Worm (Caenorhabditis elegans) whole organism, L3 larva: ENCODE data around the gene rpl-34.
A peak's percentile ranks its signal among the peaks of the same experiment; 100 is the strongest.

Experiments
- R02D3.7 ChIP-seq: fragments of 150-350 bp; optimal IDR thresholded peaks from 2 replicates; lab custom pipeline; 2014; ENCODE audit warnings: missing biosample characterization, missing genetic modification characterization
- ZK546.5 ChIP-seq: sonication (generic microtip); optimal IDR thresholded peaks from 2 replicates; lab custom pipeline; 2017; ENCODE audit warnings: missing biosample characterization, missing genetic modification characterization
- aly-2 ChIP-seq: fragments of 150-350 bp; optimal IDR thresholded peaks from 2 replicates; lab custom pipeline; 2014; ENCODE audit warnings: missing biosample characterization, missing genetic modification characterization
- ceh-28 ChIP-seq: fragments of 150-350 bp; optimal IDR thresholded peaks from 2 replicates; lab custom pipeline; 2014; ENCODE audit warnings: missing biosample characterization, missing genetic modification reagents, missing genetic modification characterization
- daf-12 ChIP-seq: fragments of 150-350 bp; optimal IDR thresholded peaks from 2 replicates; lab custom pipeline; 2014; ENCODE audit warnings: missing biosample characterization, missing genetic modification reagents, missing genetic modification characterization
- egl-5 ChIP-seq: fragments of 150-350 bp; optimal IDR thresholded peaks from 2 replicates; lab custom pipeline; 2017; ENCODE audit warnings: missing biosample characterization, missing genetic modification reagents, missing genetic modification characterization, inconsistent platforms
- elt-1 ChIP-seq: fragments of 150-350 bp; optimal IDR thresholded peaks from 2 replicates; lab custom pipeline; 2014; ENCODE audit warnings: missing biosample characterization, missing genetic modification characterization
- elt-2 ChIP-seq: sonication (generic microtip); optimal IDR thresholded peaks from 2 replicates; lab custom pipeline; 2016; ENCODE audit warnings: missing genetic modification reagents, mild to moderate bottlenecking, missing genetic modification characterization, missing compliant biosample characterization
- eor-1 ChIP-seq, 2 experiments: fragments of 150-350 bp; optimal IDR thresholded peaks; 2 replicates each; lab custom pipeline; 2014 to 2018; ENCODE audit warnings: missing biosample characterization in 2 of 2, missing genetic modification characterization in 2 of 2
- fkh-10 ChIP-seq: sonication (generic microtip); optimal IDR thresholded peaks from 2 replicates; lab custom pipeline; 2017; ENCODE audit warnings: missing biosample characterization, missing genetic modification reagents, missing genetic modification characterization
- fkh-2 ChIP-seq: fragments of 150-350 bp; optimal IDR thresholded peaks from 2 replicates; lab custom pipeline; 2014; ENCODE audit warnings: missing biosample characterization, missing genetic modification reagents, missing genetic modification characterization
- hmg-11 ChIP-seq: sonication (generic microtip); optimal IDR thresholded peaks from 2 replicates; lab custom pipeline; 2016; ENCODE audit warnings: missing genetic modification characterization, missing compliant biosample characterization
- jun-1 ChIP-seq: fragments of 150-350 bp; optimal IDR thresholded peaks from 2 replicates; lab custom pipeline; 2014; ENCODE audit warnings: missing biosample characterization, missing genetic modification reagents, missing genetic modification characterization
- lin-15B ChIP-seq: fragments of 150-350 bp; optimal IDR thresholded peaks from 2 replicates; lab custom pipeline; 2014; ENCODE audit warnings: missing biosample characterization, missing genetic modification characterization
- lin-39 ChIP-seq: fragments of 150-350 bp; optimal IDR thresholded peaks from 2 replicates; lab custom pipeline; 2018; ENCODE audit warnings: missing biosample characterization, missing genetic modification reagents, missing genetic modification characterization
- lsy-12 ChIP-seq: sonication (generic microtip); optimal IDR thresholded peaks from 2 replicates; lab custom pipeline; 2016; ENCODE audit warnings: mild to moderate bottlenecking, missing genetic modification characterization, missing compliant biosample characterization
- nhr-11 ChIP-seq: fragments of 150-350 bp; optimal IDR thresholded peaks from 2 replicates; lab custom pipeline; 2014; ENCODE audit warnings: missing biosample characterization, missing genetic modification characterization
- nhr-12 ChIP-seq: fragments of 150-350 bp; optimal IDR thresholded peaks from 2 replicates; lab custom pipeline; 2014; ENCODE audit warnings: missing biosample characterization, missing genetic modification characterization
- nhr-23 ChIP-seq: fragments of 150-350 bp; optimal IDR thresholded peaks from 2 replicates; lab custom pipeline; 2014; ENCODE audit warnings: missing biosample characterization, missing genetic modification reagents, missing genetic modification characterization
- nhr-237 ChIP-seq: fragments of 150-350 bp; optimal IDR thresholded peaks from 2 replicates; lab custom pipeline; 2014; ENCODE audit warnings: missing biosample characterization, missing genetic modification characterization
- nhr-25 ChIP-seq: sonication (generic microtip); optimal IDR thresholded peaks from 2 replicates; lab custom pipeline; 2017; ENCODE audit warnings: missing biosample characterization, missing genetic modification characterization
- nhr-43 ChIP-seq: sonication (generic microtip); optimal IDR thresholded peaks from 2 replicates; lab custom pipeline; 2016; ENCODE audit warnings: mild to moderate bottlenecking, missing genetic modification characterization, missing compliant biosample characterization; ENCODE audit not compliant: poor library complexity, severe bottlenecking
- nhr-67 ChIP-seq: fragments of 150-350 bp; optimal IDR thresholded peaks from 2 replicates; lab custom pipeline; 2014; ENCODE audit warnings: missing biosample characterization, missing genetic modification characterization
- nhr-76 ChIP-seq: fragments of 150-350 bp; sonication (generic microtip); optimal IDR thresholded peaks from 5 replicates; lab custom pipeline; 2014; ENCODE audit warnings: missing biosample characterization, missing genetic modification characterization
- nhr-77 ChIP-seq: fragments of 150-350 bp; optimal IDR thresholded peaks from 2 replicates; lab custom pipeline; 2014; ENCODE audit warnings: missing biosample characterization, missing genetic modification characterization
- pha-4 ChIP-seq: fragments of 150-350 bp; optimal IDR thresholded peaks from 2 replicates; lab custom pipeline; 2014; ENCODE audit warnings: missing biosample characterization, missing genetic modification reagents, missing genetic modification characterization
- pqm-1 ChIP-seq: fragments of 150-350 bp; optimal IDR thresholded peaks from 2 replicates; lab custom pipeline; 2017; ENCODE audit warnings: missing biosample characterization, missing genetic modification characterization, inconsistent platforms
- sea-2 ChIP-seq: fragments of 150-350 bp; sonication (generic microtip); optimal IDR thresholded peaks from 4 replicates; lab custom pipeline; 2014; ENCODE audit warnings: missing biosample characterization, missing genetic modification reagents, missing genetic modification characterization
- skn-1 ChIP-seq: fragments of 150-350 bp; optimal IDR thresholded peaks from 2 replicates; lab custom pipeline; 2014; ENCODE audit warnings: missing biosample characterization, missing genetic modification characterization
- snpc-4 ChIP-seq: fragments of 150-350 bp; optimal IDR thresholded peaks from 2 replicates; lab custom pipeline; 2014; ENCODE audit warnings: missing biosample characterization, missing genetic modification characterization
- unc-62 ChIP-seq: fragments of 150-350 bp; sonication (generic microtip); optimal IDR thresholded peaks from 4 replicates; lab custom pipeline; 2014; ENCODE audit warnings: missing biosample characterization, missing genetic modification reagents, missing genetic modification characterization
- zag-1 ChIP-seq: fragments of 150-350 bp; optimal IDR thresholded peaks from 2 replicates; lab custom pipeline; 2014; ENCODE audit warnings: missing biosample characterization, missing genetic modification characterization
- ztf-11 ChIP-seq: fragments of 150-350 bp; optimal IDR thresholded peaks from 2 replicates; lab custom pipeline; 2014; ENCODE audit warnings: missing biosample characterization, missing genetic modification characterization
- ztf-4 ChIP-seq: fragments of 150-350 bp; optimal IDR thresholded peaks from 2 replicates; lab custom pipeline; 2014; ENCODE audit warnings: missing biosample characterization, missing genetic modification characterization

rpl-34 gene

ce11 chrIV:12279340-12279739, 10.5 kb downstream of the rpl-34 start, which contains the start of gene ltah-1.1:
Gene ltah-1.1 (plus strand): TSS chrIV:12279622.
- TF ChIP-seq lsy-12 (tag; lab: Kevin White, UChicago) (no peak), nhr-77 (tag; lab: Kevin White, UChicago) (no peak), elt-2 (tag; lab: Kevin White, UChicago) (peak; percentile 54)

DNA sequence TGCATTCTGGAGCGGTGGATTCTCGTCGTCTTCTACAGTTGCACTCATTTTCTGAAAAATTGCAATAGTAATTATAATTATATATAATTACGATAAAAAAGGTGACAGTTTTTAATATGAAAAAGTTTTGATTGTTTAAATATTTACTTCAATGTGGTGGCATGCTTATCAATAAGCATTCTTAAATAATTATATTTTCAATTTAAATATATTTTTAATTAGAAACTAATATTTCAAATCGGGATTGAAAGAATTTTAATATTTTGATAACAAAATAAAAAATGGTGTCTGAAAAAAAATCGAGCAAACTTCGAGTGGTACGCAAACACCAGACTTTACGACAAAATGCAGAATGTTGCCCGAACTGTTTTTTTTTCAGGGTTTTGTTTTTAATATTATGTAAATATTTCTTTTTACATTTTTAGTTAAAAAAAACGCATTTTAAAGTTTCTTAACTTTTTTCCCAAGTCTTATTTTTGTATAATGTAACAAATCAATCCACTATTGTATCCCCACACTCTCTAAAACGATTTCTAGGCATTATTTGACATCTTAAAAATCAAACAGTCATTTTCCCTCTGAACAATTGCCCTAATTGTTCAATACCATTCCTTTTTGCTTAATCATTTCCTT, 13.5 kb downstream of the rpl-34 start, which contains the start of the genes C42C1.12 and C42C1.19:
Gene C42C1.12 (minus strand): TSS at position 51 of the 633 bp plus-strand sequence.
Gene C42C1.19 (plus strand): TSS at position 583 of the 633 bp plus-strand sequence.
- TF ChIP-seq lin-15B (tag; lab: Kevin White, UChicago) = peak; percentile 33
- TF ChIP-seq ztf-11 (tag; lab: Kevin White, UChicago) = no peak
- TF ChIP-seq nhr-237 (tag; lab: Kevin White, UChicago) = no peak
- peak; percentile 57 for TF ChIP-seq hmg-11 (tag; lab: Kevin White, UChicago)
- no peak for TF ChIP-seq jun-1
- no peak for TF ChIP-seq pqm-1 (tag; lab: Kevin White, UChicago)
- peak; percentile 49 for TF ChIP-seq pha-4 (tag; lab: Kevin White, UChicago)
- peak; percentile 14 for TF ChIP-seq elt-2 (tag; lab: Kevin White, UChicago)
- no peak for TF ChIP-seq fkh-10 (GFP tag; lab: Kevin White, UChicago)
- no peak for TF ChIP-seq ceh-28 (tag; lab: Kevin White, UChicago)
- TF ChIP-seq ztf-4 (tag; lab: Kevin White, UChicago) = no peak
- TF ChIP-seq fkh-2 (tag; lab: Kevin White, UChicago) = no peak
- TF ChIP-seq, all 47 proteins: peak for 4

ce11 chrIV:12282873-12283272, 14.1 kb downstream of the rpl-34 start, which contains the start of gene hpo-12:
Gene hpo-12 (plus strand): TSS chrIV:12283173.
- no peak for TF ChIP-seq jun-1
- TF ChIP-seq elt-1 (tag; lab: Kevin White, UChicago) = no peak
- TF ChIP-seq nhr-12 (tag; lab: Kevin White, UChicago) = no peak
- no peak for TF ChIP-seq lin-39
- TF ChIP-seq nhr-11 (tag; lab: Kevin White, UChicago) = no peak
- no peak for TF ChIP-seq ceh-28 (tag; lab: Kevin White, UChicago)
- TF ChIP-seq nhr-76 (tag; lab: Kevin White, UChicago) = no peak
- no peak for TF ChIP-seq nhr-67 (tag; lab: Kevin White, UChicago)

DNA sequence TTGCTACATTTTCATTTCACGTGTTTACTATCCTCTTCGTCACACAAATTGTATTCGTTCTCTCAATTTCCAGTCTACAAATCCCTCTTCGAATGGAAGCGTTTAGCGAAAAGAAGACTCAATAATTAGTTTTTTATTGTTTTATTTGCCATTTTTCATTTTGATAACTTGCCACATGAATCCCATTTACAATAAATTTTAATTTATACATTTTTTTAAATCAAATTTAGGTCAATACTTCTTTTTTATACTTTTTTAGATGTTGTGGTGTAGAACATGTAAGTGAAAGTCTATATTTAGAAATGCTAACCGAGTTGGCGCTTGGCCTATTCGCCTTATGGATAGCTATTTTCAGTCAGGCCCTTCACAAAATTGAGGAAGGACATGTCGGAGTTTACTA, 18.8 kb downstream of the rpl-34 start, which contains the start of gene erl-1:
Gene erl-1 (plus strand): TSS at position 301 of the 400 bp plus-strand sequence.
- no peak for TF ChIP-seq fkh-2 (tag; lab: Kevin White, UChicago)
- TF ChIP-seq unc-62 (GFP tag; lab: Kevin White, UChicago) = no peak
- TF ChIP-seq lin-39 = no peak
- no peak for TF ChIP-seq sea-2 (GFP tag; lab: Kevin White, UChicago)
- TF ChIP-seq egl-5 = no peak
- TF ChIP-seq nhr-11 (tag; lab: Kevin White, UChicago) = no peak
- TF ChIP-seq lsy-12 (tag; lab: Kevin White, UChicago) = no peak
- TF ChIP-seq nhr-76 (tag; lab: Kevin White, UChicago) = no peak
- TF ChIP-seq elt-1 (tag; lab: Kevin White, UChicago) = no peak
- no peak for TF ChIP-seq R02D3.7
- TF ChIP-seq hmg-11 (tag; lab: Kevin White, UChicago) = no peak

DNA sequence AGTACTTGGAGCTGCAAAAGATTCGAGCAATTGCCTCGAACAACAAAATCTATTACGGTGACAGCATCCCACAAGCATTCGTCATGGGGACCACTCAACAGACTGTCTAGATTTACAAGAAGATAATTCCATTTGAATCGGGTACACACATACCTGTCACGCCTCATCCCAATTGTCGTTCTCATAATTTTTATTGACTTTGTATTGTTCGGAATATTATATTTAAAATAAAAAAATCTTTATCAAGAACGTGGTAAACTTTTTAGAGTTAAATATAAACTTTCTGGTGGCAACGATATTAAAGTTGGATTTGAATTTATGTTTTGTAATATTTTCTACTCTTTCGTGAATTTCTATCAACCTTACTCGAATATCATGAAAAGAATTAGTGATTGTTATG, 20.4 kb downstream of the rpl-34 start, which contains the start of gene C42C1.9:
Gene C42C1.9 (plus strand): TSS at position 301 of the 400 bp plus-strand sequence.
- TF ChIP-seq zag-1 (tag; lab: Kevin White, UChicago) (no peak), aly-2 (tag; lab: Kevin White, UChicago) (no peak), ZK546.5 (tag; lab: Kevin White, UChicago) (no peak), nhr-25 (tag; lab: Kevin White, UChicago) (no peak), lsy-12 (tag; lab: Kevin White, UChicago) (no peak), daf-12 (tag; lab: Kevin White, UChicago) (no peak), sea-2 (GFP tag; lab: Kevin White, UChicago) (no peak), nhr-76 (tag; lab: Kevin White, UChicago) (no peak), ztf-4 (tag; lab: Kevin White, UChicago) (no peak), eor-1 (tag; optimal IDR thresholded peaks at IDR 0.05; lab: Kevin White, UChicago) (no peak), elt-2 (tag; lab: Kevin White, UChicago) (no peak), elt-1 (tag; lab: Kevin White, UChicago) (no peak), nhr-23 (no peak), nhr-43 (tag; lab: Kevin White, UChicago) (no peak), snpc-4 (tag; lab: Kevin White, UChicago) (no peak), skn-1 (no peak)
